Worm (Caenorhabditis elegans): ENCODE data around the gene ints-5.

The ints-5 gene

DNA sequence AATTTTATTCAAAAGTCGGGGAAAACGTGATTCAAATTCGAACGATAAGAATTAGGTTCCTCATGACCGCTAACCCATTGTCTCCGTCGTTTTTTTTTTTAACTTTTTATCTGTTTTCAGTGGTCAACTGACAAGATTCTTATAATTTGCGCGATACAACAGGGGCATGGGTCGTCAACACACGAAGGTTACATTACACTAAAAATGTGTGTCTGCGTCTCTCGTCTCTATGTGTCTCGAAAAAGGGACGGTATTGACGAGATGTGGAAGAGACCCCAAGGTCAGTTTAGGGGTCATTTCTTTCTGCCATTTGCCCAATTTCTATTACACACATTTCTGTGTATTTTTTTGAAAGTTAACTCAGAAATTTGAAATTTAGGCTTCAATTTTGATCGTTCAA lies 35.7 kb downstream of the ints-5 start:
- no peak for TF ChIP-seq unc-62 (GFP tag; optimal IDR thresholded peaks at IDR 0.05)

DNA sequence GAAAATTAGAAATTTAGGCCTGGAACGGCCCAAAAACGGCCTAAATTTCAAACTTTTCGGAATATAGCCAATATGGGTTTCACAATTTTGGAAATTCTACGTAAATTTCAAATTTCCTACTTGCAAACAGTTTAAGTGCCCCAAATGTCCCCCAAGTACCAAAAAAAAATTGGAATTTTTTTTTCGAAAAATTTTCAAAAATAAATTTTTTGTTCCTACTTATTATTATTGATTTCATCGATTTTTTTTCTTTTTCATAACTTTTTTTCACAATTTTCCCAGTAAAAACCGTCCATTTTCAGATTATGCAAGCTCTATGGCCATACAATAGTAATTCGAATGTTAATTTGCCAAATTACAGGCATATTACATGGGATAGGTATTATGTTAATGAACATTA lies 37.8 kb downstream of the ints-5 start, which contains the start of gene Y51A2D.21:
Y51A2D.21 (plus strand) TSS at position 301 of the 400 bp plus-strand sequence.
- TF ChIP-seq unc-62 (GFP tag; optimal IDR thresholded peaks at IDR 0.05) = no peak

DNA sequence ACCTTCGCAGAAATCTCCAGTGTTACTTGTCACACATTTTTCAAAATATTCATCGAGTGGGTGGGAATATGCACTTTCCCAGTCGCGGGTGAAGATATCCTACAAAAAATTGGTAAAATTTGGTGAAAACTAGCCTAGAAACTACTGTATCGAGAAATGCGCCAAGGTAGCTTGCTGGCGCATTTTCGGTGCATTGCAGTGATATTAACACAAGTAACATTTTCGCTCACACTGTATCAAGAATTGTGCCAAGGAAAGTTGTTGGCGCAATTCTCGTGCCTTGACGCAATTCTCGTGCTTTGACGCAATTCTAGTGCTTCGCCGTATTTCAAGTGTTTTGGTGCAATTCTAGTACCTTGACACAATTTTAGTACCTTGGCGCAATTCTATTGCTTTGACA lies 39.4 kb downstream of the ints-5 start:
- TF ChIP-seq unc-62 (GFP tag; optimal IDR thresholded peaks at IDR 0.05) = no peak

DNA sequence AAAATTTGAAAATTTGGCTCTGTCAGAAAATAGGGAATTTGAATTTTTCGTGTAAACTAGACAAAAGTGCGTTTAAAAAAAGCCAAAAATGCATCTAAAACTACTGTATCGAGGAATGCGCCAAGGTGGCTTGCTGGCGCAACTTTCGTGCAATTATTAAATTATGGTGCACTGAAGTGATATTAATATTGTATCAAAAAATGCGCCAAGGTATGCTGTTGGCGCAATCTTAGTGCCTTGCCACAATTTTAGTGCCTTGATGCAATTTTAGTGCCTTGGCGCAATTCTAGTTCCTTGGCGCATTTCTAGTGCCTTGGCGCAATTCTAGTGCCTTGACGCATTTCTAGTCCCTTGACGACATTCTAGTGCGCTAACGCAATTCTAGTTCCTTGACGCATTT lies 41.3 kb downstream of the ints-5 start:
- no peak for TF ChIP-seq unc-62 (GFP tag; optimal IDR thresholded peaks at IDR 0.05)

DNA sequence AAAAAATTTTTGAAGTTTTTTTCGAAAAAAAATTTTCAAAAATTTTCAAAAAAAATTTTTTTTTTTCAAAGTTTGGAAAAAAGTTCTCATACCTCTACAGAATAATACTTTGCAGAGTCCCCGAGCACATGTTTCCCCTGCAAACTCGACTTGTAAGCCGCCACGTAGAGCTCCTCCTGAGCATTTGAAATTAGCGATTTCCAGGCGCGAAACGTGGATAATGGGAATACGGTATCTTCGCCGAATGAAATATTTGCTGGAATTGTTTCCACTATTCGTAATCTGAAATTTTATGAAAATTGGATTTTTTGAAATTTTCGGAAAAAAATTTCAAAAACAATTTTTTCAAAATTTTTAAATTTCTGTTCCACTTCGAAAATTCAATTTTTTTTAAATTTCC lies 42.4 kb downstream of the ints-5 start:
- no peak for TF ChIP-seq unc-62 (GFP tag; optimal IDR thresholded peaks at IDR 0.05)

DNA sequence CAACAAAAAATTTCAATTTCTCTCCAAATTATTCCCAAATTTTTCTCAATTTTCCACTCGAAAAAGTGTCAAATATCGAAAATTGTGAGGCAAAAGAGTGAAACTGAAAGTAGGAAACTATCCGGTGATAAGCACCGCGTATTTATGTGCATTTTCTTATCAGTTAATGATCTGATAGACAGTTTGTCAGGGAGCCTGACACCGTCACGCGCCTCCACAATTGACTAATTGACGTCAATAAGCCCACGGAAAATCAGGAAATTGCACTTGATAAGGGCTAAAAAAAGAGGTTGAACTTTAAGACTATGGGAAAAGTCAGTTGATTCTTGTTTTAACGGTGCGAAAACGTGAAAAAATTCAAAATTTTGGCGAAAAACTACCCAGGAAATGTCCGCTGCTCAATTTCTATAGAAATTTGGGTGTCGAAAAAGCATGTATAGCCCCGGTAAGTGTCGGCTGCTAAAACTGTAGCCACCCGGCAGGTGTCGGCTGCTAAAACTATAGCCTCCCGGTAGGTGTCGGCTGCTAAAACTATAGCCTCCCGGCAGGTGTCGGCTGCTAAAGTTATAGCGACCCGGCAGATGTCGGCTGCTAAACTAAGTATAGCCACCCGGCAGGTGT lies 43.8 kb downstream of the ints-5 start:
- no peak for TF ChIP-seq unc-62 (GFP tag; optimal IDR thresholded peaks at IDR 0.05)

DNA sequence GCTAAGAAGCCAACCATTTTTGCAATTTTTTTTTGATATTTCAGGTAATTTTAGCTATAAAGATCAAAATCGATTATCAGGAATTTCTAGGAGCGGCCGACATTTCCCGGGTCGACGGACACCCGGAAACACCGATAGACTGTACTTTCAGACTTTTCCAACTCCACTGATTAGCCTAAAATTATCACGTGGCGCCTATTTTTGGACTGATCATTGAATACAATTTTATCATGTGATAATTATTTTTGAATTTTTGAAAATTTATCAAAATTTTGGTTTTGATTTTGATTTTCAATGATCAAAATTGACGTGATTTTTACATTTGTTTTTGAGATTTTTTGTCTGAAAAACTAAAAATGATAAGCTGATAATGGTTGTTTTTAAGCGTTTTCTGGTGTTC lies 44.6 kb downstream of the ints-5 start:
- no peak for TF ChIP-seq unc-62 (GFP tag; optimal IDR thresholded peaks at IDR 0.05)

DNA sequence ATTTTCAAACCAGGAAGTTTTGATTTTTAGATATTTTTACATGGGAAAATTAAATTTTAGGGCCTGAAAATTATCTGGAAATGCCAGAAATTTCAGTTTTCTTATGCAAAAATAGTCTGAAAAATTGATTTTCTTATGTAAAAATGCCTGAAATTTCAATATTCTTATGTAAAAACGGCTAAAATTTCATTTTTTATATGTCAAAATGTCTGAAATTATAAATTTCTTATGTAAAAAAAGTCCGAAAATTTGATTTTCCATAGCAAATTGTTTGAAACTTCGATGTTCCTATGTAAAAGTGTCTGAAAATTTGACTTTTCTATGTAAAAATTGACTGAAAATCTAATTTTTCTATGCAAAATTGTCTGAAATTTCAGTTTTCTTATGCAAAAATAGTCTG lies 45.9 kb downstream of the ints-5 start, which contains the start of gene Y51A2D.13:
Y51A2D.13 (minus strand) TSS at position 101 of the 400 bp plus-strand sequence.
- no peak for TF ChIP-seq unc-62 (GFP tag; optimal IDR thresholded peaks at IDR 0.05)

DNA sequence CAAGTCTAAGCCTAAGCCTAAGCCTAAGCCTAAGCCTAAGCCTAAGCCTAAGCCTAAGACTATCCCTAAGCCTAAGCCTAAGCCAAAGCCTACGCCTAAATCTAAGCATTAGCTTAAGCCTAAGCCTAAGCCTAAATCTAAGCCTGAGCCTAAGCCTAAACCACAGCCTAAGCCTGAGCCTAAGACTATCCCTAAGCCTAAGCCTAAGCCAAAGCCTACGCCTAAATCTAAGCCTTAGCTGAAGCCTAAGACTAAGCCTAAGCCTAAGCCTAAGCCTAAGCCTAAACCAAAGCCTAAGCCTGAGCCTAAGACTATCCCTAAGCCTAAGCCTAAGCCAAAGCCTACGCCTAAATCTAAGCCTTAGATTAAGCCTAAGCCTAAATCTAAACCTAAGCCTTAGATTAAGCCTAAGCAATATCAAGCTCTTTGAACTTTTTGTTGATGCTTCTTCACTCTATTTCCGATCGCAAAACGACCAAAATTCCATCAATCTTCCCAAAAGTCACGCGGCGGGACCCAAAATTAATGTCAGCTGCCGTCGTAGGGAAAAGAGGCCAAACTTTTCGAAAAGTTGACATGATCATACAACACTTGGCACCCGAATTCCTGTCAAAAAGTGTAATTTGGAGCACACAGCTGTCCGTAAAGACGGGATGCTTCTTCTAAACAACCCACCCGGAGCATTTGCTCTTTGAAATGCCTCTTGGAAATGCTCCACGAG lies 47.8 kb downstream of the ints-5 start:
- no peak for TF ChIP-seq unc-62 (GFP tag; optimal IDR thresholded peaks at IDR 0.05)

DNA sequence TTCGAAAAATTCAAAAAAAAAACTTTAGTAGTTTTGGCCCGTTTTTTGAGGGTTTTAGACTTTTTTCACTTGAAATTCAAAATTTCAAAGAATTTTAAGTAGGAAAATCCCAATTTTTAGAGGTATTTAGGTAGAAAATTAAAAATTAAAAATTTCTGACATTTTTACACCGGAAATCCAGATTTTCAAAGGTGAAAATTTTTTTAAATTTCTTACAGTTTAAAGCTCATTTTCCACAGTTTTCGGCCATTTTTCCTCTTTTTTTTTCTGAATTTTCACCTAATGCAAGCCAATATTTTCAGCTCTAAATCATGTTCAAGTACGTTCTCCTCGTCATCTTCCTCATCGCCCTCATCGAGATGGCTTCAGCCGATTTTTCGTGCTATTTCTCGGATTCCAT lies 48.6 kb downstream of the ints-5 start, which contains the start of gene txt-14:
txt-14 (plus strand) TSS at position 301 of the 400 bp plus-strand sequence.
- TF ChIP-seq unc-62 (GFP tag; optimal IDR thresholded peaks at IDR 0.05) = no peak

DNA sequence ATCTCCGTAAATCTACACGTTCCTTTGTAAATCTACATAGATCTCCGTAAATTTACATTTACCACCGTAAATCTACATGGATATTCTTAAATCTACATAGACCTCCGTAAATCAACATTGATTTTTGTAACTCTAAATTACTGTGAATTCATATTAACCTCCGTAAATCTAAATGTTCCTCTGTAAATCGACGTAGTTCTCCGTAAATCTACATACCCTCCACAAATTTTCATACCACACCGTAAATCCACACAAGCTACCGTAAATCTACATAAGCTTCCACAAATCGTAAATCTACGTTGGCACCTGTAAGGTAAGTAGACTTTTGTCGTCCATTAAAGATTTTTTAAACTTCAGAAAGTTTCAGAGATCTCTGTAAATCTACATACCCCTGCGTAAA lies 51.3 kb downstream of the ints-5 start:
- TF ChIP-seq unc-62 (GFP tag; optimal IDR thresholded peaks at IDR 0.05) = no peak

DNA sequence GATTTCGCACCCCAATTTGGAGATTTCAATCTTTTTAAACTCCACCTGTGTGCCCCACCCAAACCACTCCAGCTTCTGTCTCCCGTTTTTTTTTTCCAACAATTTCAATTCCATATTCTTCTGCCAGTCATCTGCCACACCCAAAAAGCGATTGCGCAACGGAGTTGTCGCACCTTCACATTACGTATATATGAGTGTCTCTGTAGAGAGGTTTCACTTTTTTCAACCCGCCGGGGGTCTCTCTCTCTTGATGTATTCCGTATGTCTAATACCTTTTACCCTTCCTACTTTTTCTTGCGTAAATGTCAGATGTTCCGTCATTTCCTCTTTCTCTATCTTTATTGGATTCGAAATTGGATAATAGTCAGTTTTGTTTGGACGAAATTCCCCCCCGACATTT lies 53.2 kb downstream of the ints-5 start:
- no peak for TF ChIP-seq unc-62 (GFP tag; optimal IDR thresholded peaks at IDR 0.05)

DNA sequence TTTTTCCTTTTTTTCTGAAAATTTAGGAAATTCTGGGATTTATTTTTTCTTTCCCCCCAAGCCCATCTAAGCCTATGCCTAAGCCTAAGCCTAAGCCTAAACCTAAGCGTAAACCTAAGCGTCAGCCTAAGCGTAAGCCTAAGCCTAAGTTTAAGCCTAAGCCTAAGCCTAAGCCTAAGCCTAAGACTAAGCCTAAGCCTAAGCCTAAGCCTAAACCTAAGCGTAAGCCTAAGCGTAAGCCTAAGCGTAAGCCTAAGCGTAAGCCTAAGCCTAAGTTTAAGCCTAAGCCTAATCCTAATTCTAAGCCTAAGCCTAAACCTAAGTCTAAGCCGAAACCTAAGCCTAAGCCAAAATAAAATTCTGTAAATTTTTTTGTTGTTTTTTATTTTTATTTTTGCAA lies 54.2 kb downstream of the ints-5 start:
- no peak for TF ChIP-seq unc-62 (GFP tag; optimal IDR thresholded peaks at IDR 0.05)

DNA sequence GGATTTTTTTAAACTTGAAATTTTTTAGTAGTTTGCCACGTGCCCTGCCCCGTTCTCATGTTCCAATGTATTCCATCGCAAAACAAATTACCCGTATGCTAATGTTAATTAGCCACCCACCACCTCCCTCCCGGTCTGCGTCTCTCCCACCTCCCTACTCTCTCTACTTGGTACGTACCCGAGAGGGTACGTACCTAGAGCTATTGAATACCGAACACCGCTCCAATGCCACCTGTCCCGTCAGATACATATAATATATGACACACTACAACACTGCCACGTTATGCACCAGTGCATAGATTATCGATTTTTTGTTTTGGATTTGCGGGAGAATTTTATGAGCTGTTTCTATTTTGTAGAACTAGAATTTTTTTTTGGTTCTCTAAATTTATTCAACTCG lies 55.8 kb downstream of the ints-5 start:
- no peak for TF ChIP-seq unc-62 (GFP tag; optimal IDR thresholded peaks at IDR 0.05)

DNA sequence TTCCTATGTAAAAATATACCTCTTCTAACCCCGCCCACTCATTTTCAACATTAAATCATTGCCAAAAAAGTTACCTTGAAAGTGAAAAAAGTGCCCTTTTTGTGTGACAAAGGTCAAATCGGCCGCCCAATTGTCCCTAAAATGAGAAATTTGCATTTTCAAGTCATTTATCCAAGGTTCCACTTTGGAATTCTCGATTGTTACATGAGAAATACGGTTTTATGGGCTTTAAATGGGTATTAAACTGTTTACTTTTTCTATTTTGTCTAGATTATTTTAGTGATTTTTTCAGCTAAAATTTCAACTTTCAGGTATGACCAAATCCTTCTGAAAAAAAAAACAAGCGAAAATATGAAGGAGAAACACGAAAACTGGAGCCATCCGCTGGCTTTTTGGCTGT lies 58.7 kb downstream of the ints-5 start, which contains the start of gene grdn-1:
grdn-1 (plus strand) TSS at position 301 of the 400 bp plus-strand sequence.
- TF ChIP-seq unc-62 (GFP tag; optimal IDR thresholded peaks at IDR 0.05) = no peak

DNA sequence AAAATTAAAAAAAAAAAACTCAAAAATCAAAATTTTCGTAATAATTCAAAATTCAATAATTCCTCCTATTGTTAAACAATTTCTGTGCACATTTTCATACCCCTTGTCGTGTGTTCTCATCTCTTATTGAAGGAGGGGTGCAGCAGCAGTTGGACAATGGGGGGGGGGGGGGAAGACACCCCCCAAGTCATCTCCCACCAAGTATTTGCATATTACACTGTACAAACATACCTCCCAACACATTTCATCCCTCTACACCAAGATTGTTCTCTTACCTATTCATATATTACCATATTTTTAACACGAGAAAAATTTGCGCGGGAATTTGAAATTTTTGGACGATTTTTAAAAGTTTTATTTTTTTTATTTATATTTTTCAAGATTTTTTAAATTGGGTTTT lies 62.5 kb downstream of the ints-5 start:
- TF ChIP-seq unc-62 (GFP tag; optimal IDR thresholded peaks at IDR 0.05) = no peak

DNA sequence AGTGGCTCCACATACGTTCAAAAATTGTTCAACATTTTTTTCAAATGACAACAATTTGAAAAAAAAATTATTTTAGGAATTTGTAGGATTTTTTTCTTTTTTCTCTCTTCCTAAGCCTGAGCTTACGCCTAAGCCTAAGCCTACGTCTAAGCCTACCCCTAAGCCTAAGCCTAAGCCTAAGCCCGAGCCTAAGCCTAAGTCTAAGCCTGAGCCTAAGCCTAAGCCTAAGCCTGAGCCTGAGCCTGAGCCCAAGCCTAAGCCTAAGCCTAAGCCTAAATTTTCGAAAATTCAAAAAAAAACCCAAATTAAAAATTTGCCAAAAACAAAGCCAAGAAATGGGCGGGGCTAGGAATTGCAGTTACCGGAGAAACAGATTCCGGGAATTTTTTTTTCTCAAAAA lies 64.0 kb downstream of the ints-5 start:
- no peak for TF ChIP-seq unc-62 (GFP tag; optimal IDR thresholded peaks at IDR 0.05)

All from whole organism, dauer.